Worm (Caenorhabditis elegans) whole organism, early embryonic: ENCODE data around the gene cpsf-1.

Source experiments
- B0310.2 ChIP-seq: sonication (generic microtip); optimal IDR thresholded peaks from 2 replicates; lab custom pipeline; 2016; ENCODE audit warnings: mild to moderate bottlenecking, missing genetic modification characterization, missing compliant biosample characterization
- F13C5.2 ChIP-seq: sonication (generic microtip); optimal IDR thresholded peaks from 2 replicates; lab custom pipeline; 2017; ENCODE audit warnings: mild to moderate bottlenecking, missing genetic modification characterization, inconsistent platforms, missing compliant biosample characterization
- aly-1 ChIP-seq: sonication (generic microtip); optimal IDR thresholded peaks from 2 replicates; lab custom pipeline; 2016; ENCODE audit warnings: missing genetic modification characterization, missing compliant biosample characterization
- ama-1 ChIP-seq: fragments of 150-350 bp; optimal IDR thresholded peaks from 2 replicates; lab custom pipeline; 2014
- ceh-13 ChIP-seq: fragments of 200-800 bp; sonication (Bioruptor generic); optimal IDR thresholded peaks from 2 replicates; lab custom pipeline; 2018; ENCODE audit warnings: mild to moderate bottlenecking, missing genetic modification characterization, missing compliant biosample characterization
- ceh-36 ChIP-seq: sonication (generic microtip); optimal IDR thresholded peaks from 2 replicates; lab custom pipeline; 2016; ENCODE audit warnings: missing genetic modification characterization, inconsistent platforms, missing compliant biosample characterization
- ets-7 ChIP-seq: sonication (generic microtip); optimal IDR thresholded peaks from 2 replicates; lab custom pipeline; 2016; ENCODE audit warnings: missing genotype, missing genetic modification characterization, missing compliant biosample characterization
- flt-1 ChIP-seq: fragments of 200-800 bp; sonication (Bioruptor generic); IDR thresholded peaks from 2 replicates; pipeline ENCODE4 v1.3.6; 2022; ENCODE audit warnings: missing genetic modification characterization, missing compliant biosample characterization
- hmbx-1 ChIP-seq: sonication (generic microtip); optimal IDR thresholded peaks from 2 replicates; lab custom pipeline; 2016; ENCODE audit warnings: mild to moderate bottlenecking, missing genetic modification characterization, missing compliant biosample characterization
- hmg-4 ChIP-seq: fragments of 200-800 bp; sonication (Bioruptor generic); optimal IDR thresholded peaks from 2 replicates; lab custom pipeline; 2018; ENCODE audit warnings: mild to moderate bottlenecking, missing genetic modification characterization, missing compliant biosample characterization
- hnd-1 ChIP-seq: sonication (generic microtip); optimal IDR thresholded peaks from 2 replicates; lab custom pipeline; 2016; ENCODE audit warnings: missing genetic modification characterization, missing compliant biosample characterization
- pes-1 ChIP-seq: fragments of 200-800 bp; sonication (Bioruptor generic); IDR thresholded peaks from 2 replicates; pipeline ENCODE4 v1.3.6; 2022; ENCODE audit warnings: missing genetic modification reagents, missing genetic modification characterization, missing compliant biosample characterization
- scrt-1 ChIP-seq: fragments of 200-800 bp; sonication (Bioruptor generic); IDR thresholded peaks from 2 replicates; pipeline ENCODE4 v1.3.6; 2022; ENCODE audit warnings: missing genetic modification characterization, missing compliant biosample characterization
- sea-1 ChIP-seq: fragments of 200-800 bp; sonication (Bioruptor generic); conservative IDR thresholded peaks from 2 replicates; pipeline ENCODE4 v1.3.6; 2022; ENCODE audit warnings: missing genetic modification characterization, missing compliant biosample characterization
- tbx-11 ChIP-seq: fragments of 200-800 bp; sonication (Bioruptor generic); IDR thresholded peaks from 2 replicates; pipeline ENCODE4 v1.3.6; 2022; ENCODE audit warnings: missing genetic modification characterization, missing compliant biosample characterization
- tbx-37 ChIP-seq: fragments of 200-800 bp; sonication (Bioruptor generic); conservative IDR thresholded peaks from 2 replicates; pipeline ENCODE4 v1.3.6; 2022; ENCODE audit warnings: missing genetic modification reagents, missing genetic modification characterization, missing compliant biosample characterization
- tra-4 ChIP-seq: sonication (generic microtip); optimal IDR thresholded peaks from 2 replicates; lab custom pipeline; 2017; ENCODE audit warnings: missing genetic modification characterization, missing compliant biosample characterization

Gene cpsf-1

DNA sequence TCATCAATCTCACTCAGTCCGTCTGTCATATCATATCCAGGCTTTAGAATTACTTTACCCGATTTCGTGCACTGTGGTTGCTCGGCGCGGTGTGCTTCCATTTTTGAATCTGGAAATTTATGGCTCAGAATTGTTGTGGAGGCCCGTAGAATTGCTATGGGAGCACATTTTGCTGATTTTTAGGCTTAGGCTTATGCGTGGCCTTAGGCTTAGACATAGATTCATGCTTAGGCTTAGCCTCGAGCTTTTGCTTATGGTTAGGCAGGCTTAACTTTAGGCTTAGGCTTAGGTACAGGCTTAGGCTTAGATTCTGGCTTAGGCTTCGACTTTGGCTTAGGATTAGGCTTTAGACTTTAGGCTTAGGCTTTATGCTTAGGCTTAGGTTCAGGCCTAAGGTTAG, 60.5 kb downstream of the cpsf-1 start, which contains the start of gene Y76B12C.4:
Gene Y76B12C.4, minus strand, starts transcription at position 101 of the 400 bp plus-strand sequence.
- TF ChIP-seq ceh-36 (tag; lab: Kevin White, UChicago) (peak; percentile 54), aly-1 (no peak)

ce11 chrIV:1971078-1971477, 61.7 kb downstream of the cpsf-1 start:
- TF ChIP-seq ama-1 (lab: Kevin White, UChicago) (no peak), flt-1 (GFP tag; lab: Robert Waterston, UW) (no peak), scrt-1 (GFP tag; lab: Robert Waterston, UW) (no peak), hnd-1 (tag; lab: Kevin White, UChicago) (no peak), ceh-13 (no peak), ets-7 (tag; lab: Kevin White, UChicago) (no peak), F13C5.2 (tag; lab: Kevin White, UChicago) (no peak), aly-1 (no peak), sea-1 (no peak), tra-4 (no peak)

ce11 chrIV:1970158-1970557, 62.6 kb downstream of the cpsf-1 start:
- TF ChIP-seq hmg-4 (GFP tag; lab: Kevin White, UChicago) (no peak), F13C5.2 (tag; lab: Kevin White, UChicago) (no peak), B0310.2 (tag; lab: Kevin White, UChicago) (no peak), ceh-13 (no peak), aly-1 (no peak), tra-4 (no peak), ama-1 (lab: Kevin White, UChicago) (no peak), ets-7 (tag; lab: Kevin White, UChicago) (no peak), scrt-1 (GFP tag; lab: Robert Waterston, UW) (no peak), hnd-1 (tag; lab: Kevin White, UChicago) (no peak), tbx-11 (no peak), sea-1 (no peak), tbx-37 (GFP tag; lab: Robert Waterston, UW) (no peak), pes-1 (GFP tag; lab: Robert Waterston, UW) (no peak), hmbx-1 (tag; lab: Kevin White, UChicago) (no peak), flt-1 (GFP tag; lab: Robert Waterston, UW) (no peak), ceh-36 (tag; lab: Kevin White, UChicago) (no peak)

- TF ChIP-seq hmbx-1 (tag; lab: Kevin White, UChicago) (no peak), tra-4 (no peak), tbx-37 (GFP tag; lab: Robert Waterston, UW) (no peak), F13C5.2 (tag; lab: Kevin White, UChicago) (no peak), pes-1 (GFP tag; lab: Robert Waterston, UW) (no peak), ets-7 (tag; lab: Kevin White, UChicago) (no peak), aly-1 (no peak), flt-1 (GFP tag; lab: Robert Waterston, UW) (no peak), sea-1 (no peak), hmg-4 (GFP tag; lab: Kevin White, UChicago) (no peak), scrt-1 (GFP tag; lab: Robert Waterston, UW) (no peak), ceh-13 (no peak), B0310.2 (tag; lab: Kevin White, UChicago) (no peak)
Observed at ce11 chrIV:1969353-1969752, 63.4 kb downstream of the cpsf-1 start, which contains the start of gene Y48A5A.3. Gene Y48A5A.3 (plus strand): TSS chrIV:1969737.

DNA sequence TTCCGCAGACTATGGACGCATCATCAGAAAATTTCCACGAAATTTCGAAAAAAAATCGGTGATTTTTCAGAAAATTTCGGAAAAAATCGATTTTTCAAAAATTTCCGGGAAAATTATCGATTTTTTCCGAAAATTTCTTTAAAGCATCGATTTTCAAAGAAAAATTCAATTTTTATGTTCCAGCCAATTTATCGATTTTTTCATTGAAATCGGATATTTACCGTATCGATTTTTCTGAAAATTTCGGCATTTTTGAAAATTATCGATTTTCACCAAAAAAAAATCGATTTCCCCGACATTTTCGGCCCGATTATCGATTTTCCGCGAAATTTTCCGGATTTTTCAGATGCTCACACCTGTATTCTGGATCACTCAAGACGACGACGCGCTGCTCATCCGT, 67.7 kb downstream of the cpsf-1 start, which contains the start of gene Y48A5A.1:
Gene Y48A5A.1, plus strand, starts transcription at position 347 of the 400 bp plus-strand sequence.
- TF ChIP-seq hmg-4 (GFP tag; lab: Kevin White, UChicago) = no peak
- TF ChIP-seq tbx-37 (GFP tag; lab: Robert Waterston, UW) = no peak
- TF ChIP-seq ets-7 (tag; lab: Kevin White, UChicago) = no peak
- no peak for TF ChIP-seq ceh-13
- no peak for TF ChIP-seq hmbx-1 (tag; lab: Kevin White, UChicago)
- TF ChIP-seq pes-1 (GFP tag; lab: Robert Waterston, UW) = no peak
- no peak for TF ChIP-seq F13C5.2 (tag; lab: Kevin White, UChicago)
- TF ChIP-seq hnd-1 (tag; lab: Kevin White, UChicago) = no peak
- no peak for TF ChIP-seq ama-1 (lab: Kevin White, UChicago)
- no peak for TF ChIP-seq aly-1
- no peak for TF ChIP-seq tbx-11
- no peak for TF ChIP-seq tra-4
- TF ChIP-seq sea-1 = no peak
- no peak for TF ChIP-seq ceh-36 (tag; lab: Kevin White, UChicago)
- no peak for TF ChIP-seq flt-1 (GFP tag; lab: Robert Waterston, UW)
- TF ChIP-seq scrt-1 (GFP tag; lab: Robert Waterston, UW) = no peak
- TF ChIP-seq B0310.2 (tag; lab: Kevin White, UChicago) = no peak

DNA sequence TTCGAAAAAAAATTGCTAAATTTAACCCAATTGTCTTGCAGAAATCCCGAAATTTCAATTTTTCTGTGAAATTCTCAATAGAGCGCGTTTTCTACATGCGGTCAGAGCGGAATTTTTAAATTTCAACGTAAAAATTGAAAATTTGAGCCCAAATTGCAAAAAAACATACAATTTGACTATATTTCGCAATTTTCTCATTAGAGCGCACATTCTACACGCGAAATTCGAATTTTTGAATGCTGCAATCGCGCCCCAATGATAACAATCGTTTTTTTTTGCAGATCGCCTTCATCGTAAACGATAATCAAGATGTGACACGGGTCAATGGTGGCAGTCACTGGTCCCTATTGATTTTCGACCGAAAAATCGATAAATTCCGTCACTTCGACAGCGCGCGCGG, 68.7 kb downstream of the cpsf-1 start:
- no peak for TF ChIP-seq tbx-37 (GFP tag; lab: Robert Waterston, UW)
- TF ChIP-seq scrt-1 (GFP tag; lab: Robert Waterston, UW) = no peak
- TF ChIP-seq ama-1 (lab: Kevin White, UChicago) = no peak
- TF ChIP-seq F13C5.2 (tag; lab: Kevin White, UChicago) = no peak
- no peak for TF ChIP-seq sea-1
- no peak for TF ChIP-seq pes-1 (GFP tag; lab: Robert Waterston, UW)
- TF ChIP-seq hmbx-1 (tag; lab: Kevin White, UChicago) = no peak
- no peak for TF ChIP-seq hnd-1 (tag; lab: Kevin White, UChicago)
- TF ChIP-seq ets-7 (tag; lab: Kevin White, UChicago) = no peak
- no peak for TF ChIP-seq hmg-4 (GFP tag; lab: Kevin White, UChicago)
- TF ChIP-seq flt-1 (GFP tag; lab: Robert Waterston, UW) = no peak
- TF ChIP-seq tbx-11 = no peak
- TF ChIP-seq B0310.2 (tag; lab: Kevin White, UChicago) = no peak
- no peak for TF ChIP-seq tra-4
- TF ChIP-seq ceh-36 (tag; lab: Kevin White, UChicago) = no peak
- TF ChIP-seq ceh-13 = no peak
- TF ChIP-seq aly-1 = no peak

- TF ChIP-seq sea-1 = no peak
- no peak for TF ChIP-seq flt-1 (GFP tag; lab: Robert Waterston, UW)
Observed at ce11 chrIV:1963247-1963646, 69.5 kb downstream of the cpsf-1 start, which contains the start of gene ulp-3. Gene ulp-3 (plus strand): TSS chrIV:1963634.
